Fruit fly (Drosophila melanogaster) whole organism, embryonic: ENCODE results near the gene CG6749.
A peak's percentile ranks its signal among the peaks of the same experiment; 100 is the strongest.

Experiments used
- Atf-2 ChIP-seq: fragments of 200-800 bp; sonication (Bioruptor generic); optimal IDR thresholded peaks from 2 replicates; lab custom pipeline; 2016; ENCODE audit warnings: missing biosample characterization, missing genetic modification characterization
- Bdp1 ChIP-seq: fragments of 200-800 bp; sonication (Bioruptor generic); optimal IDR thresholded peaks from 3 replicates; lab custom pipeline; 2016; ENCODE audit warnings: missing biosample characterization, missing genetic modification characterization
- CG10431 ChIP-seq: fragments of 200-800 bp; sonication (Bioruptor generic); optimal IDR thresholded peaks from 3 replicates; lab custom pipeline; 2018; ENCODE audit warnings: missing biosample characterization, mild to moderate bottlenecking, missing genetic modification characterization
- CG10959 ChIP-seq: fragments of 200-800 bp; sonication (Bioruptor generic); IDR thresholded peaks from 2 replicates; pipeline ENCODE4 v1.3.6; 2022; ENCODE audit warnings: missing biosample characterization, missing genetic modification characterization
- CG1233 ChIP-seq: fragments of 200-800 bp; sonication (Bioruptor generic); optimal IDR thresholded peaks from 4 replicates; lab custom pipeline; 2018; ENCODE audit warnings: missing biosample characterization, mild to moderate bottlenecking, missing genetic modification characterization
- CG12659 ChIP-seq: fragments of 200-800 bp; sonication (Bioruptor generic); optimal IDR thresholded peaks from 3 replicates; lab custom pipeline; 2017; ENCODE audit warnings: mild to moderate bottlenecking, missing biosample characterization, missing genetic modification reagents, missing genetic modification characterization
- CG12769 ChIP-seq: fragments of 200-800 bp; sonication (Bioruptor generic); optimal IDR thresholded peaks from 2 replicates; lab custom pipeline; 2019; ENCODE audit warnings: missing biosample characterization, mild to moderate bottlenecking, missing genetic modification characterization, moderate library complexity
- CG15479 ChIP-seq: fragments of 200-800 bp; sonication (Bioruptor generic); optimal IDR thresholded peaks from 3 replicates; lab custom pipeline; 2019; ENCODE audit warnings: missing biosample characterization, mild to moderate bottlenecking, missing genetic modification characterization, moderate library complexity
- CG15601 ChIP-seq: fragments of 200-800 bp; sonication (Bioruptor generic); optimal IDR thresholded peaks from 3 replicates; lab custom pipeline; 2019; ENCODE audit warnings: missing biosample characterization, mild to moderate bottlenecking, missing genetic modification characterization, moderate library complexity
- CG16813 ChIP-seq: fragments of 200-800 bp; sonication (Bioruptor generic); IDR thresholded peaks from 3 replicates; pipeline ENCODE4 v1.3.6; 2022; ENCODE audit warnings: missing biosample characterization, missing genetic modification characterization; ENCODE audit not compliant: partially characterized antibody
- CG17359 ChIP-seq: fragments of 200-800 bp; sonication (Bioruptor generic); optimal IDR thresholded peaks from 3 replicates; lab custom pipeline; 2018; ENCODE audit warnings: missing biosample characterization, mild to moderate bottlenecking, missing genetic modification characterization, moderate library complexity
- CG2120 ChIP-seq: fragments of 200-800 bp; sonication (Bioruptor generic); optimal IDR thresholded peaks from 3 replicates; lab custom pipeline; 2016; ENCODE audit warnings: missing biosample characterization, missing genetic modification characterization
- CG2678 ChIP-seq: fragments of 200-800 bp; sonication (Bioruptor generic); optimal IDR thresholded peaks from 3 replicates; lab custom pipeline; 2019; ENCODE audit warnings: missing biosample characterization, mild to moderate bottlenecking, missing genetic modification characterization, moderate library complexity
- CG30020 ChIP-seq: fragments of 200-800 bp; optimal IDR thresholded peaks from 2 replicates; lab custom pipeline; 2019; ENCODE audit warnings: missing biosample characterization, mild to moderate bottlenecking, missing genetic modification characterization, moderate library complexity
- CG3407 ChIP-seq: fragments of 200-800 bp; sonication (Bioruptor generic); optimal IDR thresholded peaks from 2 replicates; lab custom pipeline; 2018; ENCODE audit warnings: missing biosample characterization, mild to moderate bottlenecking, missing genetic modification characterization
- CG6254 ChIP-seq: fragments of 200-800 bp; sonication (Bioruptor generic); optimal IDR thresholded peaks from 3 replicates; lab custom pipeline; 2017; ENCODE audit warnings: mild to moderate bottlenecking, missing biosample characterization, missing genetic modification reagents, missing genetic modification characterization
- CG7745 ChIP-seq: fragments of 200-800 bp; sonication (Bioruptor generic); optimal IDR thresholded peaks from 2 replicates; lab custom pipeline; 2018; ENCODE audit warnings: missing biosample characterization, mild to moderate bottlenecking, missing genetic modification characterization, moderate library complexity
- D ChIP-seq, 2 experiments: fragments of 200-800 bp in 1 of 2; fragments of >200 bp in 1 of 2; sonication (Bioruptor generic) in 1 of 2; optimal IDR thresholded peaks; 2 replicates in 1 of 2; 3 replicates in 1 of 2; lab custom pipeline; 2017; ENCODE audit warnings: mild to moderate bottlenecking in 1 of 2, missing biosample characterization in 1 of 2, missing genetic modification characterization in 1 of 2, missing genetic modification reagents in 1 of 2
- Dad ChIP-seq: fragments of 200-800 bp; sonication (Bioruptor generic); optimal IDR thresholded peaks from 3 replicates; lab custom pipeline; 2016; ENCODE audit warnings: missing biosample characterization, missing genetic modification characterization
- Dek ChIP-seq: fragments of 200-800 bp; sonication (Bioruptor generic); optimal IDR thresholded peaks from 3 replicates; lab custom pipeline; 2019; ENCODE audit warnings: missing biosample characterization, mild to moderate bottlenecking, missing genetic modification characterization, moderate library complexity
- HLH3B ChIP-seq: fragments of 200-800 bp; sonication (Bioruptor generic); IDR thresholded peaks from 2 replicates; pipeline ENCODE4 v1.3.6; 2022; ENCODE audit warnings: missing biosample characterization, missing genetic modification characterization
- Kr ChIP-seq: fragments of 200-800 bp; sonication (Bioruptor generic); optimal IDR thresholded peaks from 2 replicates; lab custom pipeline; 2017; ENCODE audit warnings: missing biosample characterization, mild to moderate bottlenecking, missing genetic modification characterization
- Lpt ChIP-seq: fragments of >200 bp; optimal IDR thresholded peaks from 2 replicates; lab custom pipeline; 2018; ENCODE audit warnings: missing biosample characterization, missing genetic modification characterization
- Myb ChIP-seq: fragments of 200-800 bp; sonication (Bioruptor generic); optimal IDR thresholded peaks from 2 replicates; lab custom pipeline; 2016; ENCODE audit warnings: missing biosample characterization, missing genetic modification characterization
- aop ChIP-seq: fragments of 200-800 bp; sonication (Bioruptor generic); IDR thresholded peaks from 2 replicates; pipeline ENCODE4 v1.3.6; 2022; ENCODE audit warnings: missing biosample characterization, missing genetic modification characterization
- az2 ChIP-seq: fragments of 200-800 bp; sonication (Bioruptor generic); optimal IDR thresholded peaks from 3 replicates; lab custom pipeline; 2016; ENCODE audit warnings: missing biosample characterization, missing genetic modification characterization
- cg ChIP-seq: fragments of 200-800 bp; sonication (Bioruptor generic); optimal IDR thresholded peaks from 3 replicates; lab custom pipeline; 2019; ENCODE audit warnings: missing biosample characterization, mild to moderate bottlenecking, missing genetic modification characterization, moderate library complexity
- da ChIP-seq: fragments of 200-800 bp; sonication (Bioruptor generic); optimal IDR thresholded peaks from 2 replicates; lab custom pipeline; 2016; ENCODE audit warnings: missing biosample characterization, missing genetic modification characterization
- dmrt11E ChIP-seq: fragments of 200-800 bp; sonication (Bioruptor generic); optimal IDR thresholded peaks from 3 replicates; lab custom pipeline; 2018; ENCODE audit warnings: missing biosample characterization, mild to moderate bottlenecking, missing genetic modification characterization, moderate library complexity
- dpn ChIP-seq, 2 experiments: fragments of 200-800 bp; sonication (Bioruptor generic); optimal IDR thresholded peaks; 3 replicates each; lab custom pipeline; 2016; ENCODE audit warnings: missing biosample characterization in 2 of 2, missing genetic modification characterization in 2 of 2
- dysf ChIP-seq: fragments of 200-800 bp; sonication (Bioruptor generic); IDR thresholded peaks from 3 replicates; pipeline ENCODE4 v1.3.6; 2022; ENCODE audit warnings: missing biosample characterization, missing genetic modification characterization
- exex ChIP-seq: fragments of 200-800 bp; sonication (Bioruptor generic); optimal IDR thresholded peaks from 4 replicates; lab custom pipeline; 2018; ENCODE audit warnings: missing biosample characterization, mild to moderate bottlenecking, missing genetic modification characterization, moderate library complexity
- fru ChIP-seq: fragments of >200 bp; optimal IDR thresholded peaks from 2 replicates; lab custom pipeline; 2017
- insv ChIP-seq, 2 experiments: fragments of 200-800 bp; sonication (Bioruptor generic); optimal IDR thresholded peaks; 3 replicates each; lab custom pipeline; 2016 to 2018; ENCODE audit warnings: missing biosample characterization in 2 of 2, missing genetic modification characterization in 2 of 2
- lmd ChIP-seq: fragments of 200-800 bp; sonication (Bioruptor generic); IDR thresholded peaks from 2 replicates; pipeline ENCODE4 v1.3.6; 2022; ENCODE audit warnings: missing biosample characterization, missing genetic modification characterization
- mld ChIP-seq: fragments of 200-800 bp; sonication (Bioruptor generic); IDR thresholded peaks from 3 replicates; pipeline ENCODE4 v1.3.6; 2022; ENCODE audit warnings: missing biosample characterization, missing genetic modification characterization; ENCODE audit not compliant: partially characterized antibody
- nerfin-1 ChIP-seq: fragments of 200-800 bp; sonication (Bioruptor generic); optimal IDR thresholded peaks from 3 replicates; lab custom pipeline; 2019; ENCODE audit warnings: missing biosample characterization, mild to moderate bottlenecking, missing genetic modification characterization, moderate library complexity
- nerfin-2 ChIP-seq: fragments of 200-800 bp; sonication (Bioruptor generic); IDR thresholded peaks from 2 replicates; pipeline ENCODE4 v1.3.6; 2022; ENCODE audit warnings: missing biosample characterization, missing genetic modification characterization; ENCODE audit not compliant: partially characterized antibody
- nom ChIP-seq: fragments of 200-800 bp; sonication (Bioruptor generic); optimal IDR thresholded peaks from 2 replicates; lab custom pipeline; 2017; ENCODE audit warnings: missing biosample characterization, missing genetic modification characterization, mild to moderate bottlenecking, moderate library complexity, missing genetic modification reagents
- pros ChIP-seq: fragments of 200-800 bp; sonication (Bioruptor generic); optimal IDR thresholded peaks from 3 replicates; lab custom pipeline; 2019; ENCODE audit warnings: missing biosample characterization, mild to moderate bottlenecking, missing genetic modification characterization, moderate library complexity
- salm ChIP-seq: fragments of 200-800 bp; sonication (Bioruptor generic); optimal IDR thresholded peaks from 2 replicates; lab custom pipeline; 2018; ENCODE audit warnings: missing biosample characterization, mild to moderate bottlenecking, missing genetic modification characterization
- stc ChIP-seq: fragments of 200-800 bp; sonication (Bioruptor generic); IDR thresholded peaks from 2 replicates; pipeline ENCODE4 v1.3.6; 2022; ENCODE audit warnings: missing biosample characterization, missing genetic modification characterization
- stwl ChIP-seq: fragments of 200-800 bp; sonication (Bioruptor generic); optimal IDR thresholded peaks from 3 replicates; lab custom pipeline; 2018; ENCODE audit warnings: missing biosample characterization, mild to moderate bottlenecking, missing genetic modification characterization, moderate library complexity
- tna ChIP-seq: fragments of 200-800 bp; sonication (Bioruptor generic); IDR thresholded peaks from 2 replicates; pipeline ENCODE4 v1.3.6; 2022; ENCODE audit warnings: missing biosample characterization, missing genetic modification characterization; ENCODE audit not compliant: partially characterized antibody
- toy ChIP-seq: fragments of 200-800 bp; sonication (Bioruptor generic); IDR thresholded peaks from 2 replicates; pipeline ENCODE4 v1.3.6; 2022; ENCODE audit warnings: missing biosample characterization, missing genetic modification characterization
- trem ChIP-seq: fragments of 200-800 bp; optimal IDR thresholded peaks from 3 replicates; lab custom pipeline; 2019; ENCODE audit warnings: missing biosample characterization, mild to moderate bottlenecking, missing genetic modification characterization, moderate library complexity
- wdn ChIP-seq: fragments of 200-800 bp; sonication (Bioruptor generic); IDR thresholded peaks from 2 replicates; pipeline ENCODE4 v1.3.6; 2022; ENCODE audit warnings: missing biosample characterization, missing genetic modification characterization
- wor ChIP-seq: fragments of 200-800 bp; sonication (Bioruptor generic); IDR thresholded peaks from 2 replicates; pipeline ENCODE4 v1.3.6; 2022; ENCODE audit warnings: missing biosample characterization, missing genetic modification characterization
- zen2 ChIP-seq: fragments of 200-800 bp; sonication (Bioruptor generic); IDR thresholded peaks from 3 replicates; pipeline ENCODE4 v1.3.6; 2022; ENCODE audit warnings: missing biosample characterization, missing genetic modification characterization; ENCODE audit not compliant: partially characterized antibody

Gene CG6749

dm6 chr3L:9744060-9744549 is 10.5 kb upstream of the CG6749 start (continued):
- TF ChIP-seq CG16813 (GFP tag; lab: Robert Waterston, UW) (no peak), stwl (tag; lab: Kevin White, UChicago) (peak; percentile 45), lmd (GFP tag; lab: Robert Waterston, UW) (peak; percentile 91), fru (lab: Kevin White, UChicago) (no peak), wdn (GFP tag; lab: Robert Waterston, UW) (peak; percentile 63), CG15601 (tag; lab: Kevin White, UChicago) (peak; percentile 76), Bdp1 (GFP tag; lab: Kevin White, UChicago) (peak; percentile 5), wor (GFP tag; lab: Robert Waterston, UW) (peak; percentile 65), HLH3B (GFP tag; lab: Robert Waterston, UW) (peak; percentile 88), dysf (GFP tag; lab: Robert Waterston, UW) (peak; percentile 92), Atf-2 (GFP tag; lab: Kevin White, UChicago) (peak; percentile 57), nerfin-1 (peak; percentile 30), insv (GFP tag; optimal IDR thresholded peaks at IDR 0.05; lab: Kevin White, UChicago) (no peak), nerfin-2 (GFP tag; lab: Robert Waterston, UW) (no peak), Kr (GFP tag; lab: Kevin White, UChicago) (no peak), salm (tag; lab: Kevin White, UChicago) (peak; percentile 84), dmrt11E (peak; percentile 77), CG6254 (GFP tag; lab: Kevin White, UChicago) (peak; percentile 92), CG2678 (tag; lab: Kevin White, UChicago) (peak; percentile 87), dpn (GFP tag; optimal IDR thresholded peaks at IDR 0.05; lab: Kevin White, UChicago) (peak; percentile 75 to 76), stc (peak; percentile 87), nom (peak; percentile 94), tna (GFP tag; lab: Robert Waterston, UW) (no peak), CG17359 (tag; lab: Kevin White, UChicago) (peak; percentile 88), aop (GFP tag; lab: Robert Waterston, UW) (0 out of 2 replicates have a peak, but pooled peaks have one; percentile 5), CG30020 (peak; percentile 46), trem (peak; percentile 70), toy (GFP tag; lab: Robert Waterston, UW) (0 out of 2 replicates have a peak, but pooled peaks have one; percentile 22), CG12659 (peak; percentile 80), D (optimal IDR thresholded peaks at IDR 0.05; lab: Kevin White, UChicago) (no peak), D (GFP tag; optimal IDR thresholded peaks at IDR 0.05; lab: Kevin White, UChicago) (peak; percentile 95), Dad (GFP tag; lab: Kevin White, UChicago) (peak; percentile 51), CG10959 (GFP tag; lab: Robert Waterston, UW) (peak; percentile 64), pros (GFP tag; lab: Kevin White, UChicago) (peak; percentile 27), da (no peak), CG12769 (tag; lab: Kevin White, UChicago) (no peak), CG7745 (no peak), cg (GFP tag; lab: Kevin White, UChicago) (no peak), exex (tag; lab: Kevin White, UChicago) (no peak), Lpt (GFP tag; lab: Kevin White, UChicago) (no peak), Myb (GFP tag; lab: Kevin White, UChicago) (peak; percentile 66), mld (GFP tag; lab: Robert Waterston, UW) (no peak), CG1233 (GFP tag; lab: Kevin White, UChicago) (peak; percentile 72), CG2120 (GFP tag; lab: Kevin White, UChicago) (peak; percentile 70), az2 (peak; percentile 80), CG15479 (no peak), CG3407 (GFP tag; lab: Kevin White, UChicago) (peak; percentile 74), zen2 (GFP tag; lab: Robert Waterston, UW) (no peak), CG10431 (GFP tag; lab: Kevin White, UChicago) (peak; percentile 28), Dek (peak; percentile 75)
